Worm (Caenorhabditis elegans) whole organism, L1 larva: ENCODE data around the gene F26A1.4.

Experiments used
- C04F5.9 ChIP-seq: sonication (generic microtip); optimal IDR thresholded peaks from 2 replicates; lab custom pipeline; 2016; ENCODE audit warnings: missing genetic modification characterization, missing compliant biosample characterization
- C16A3.4 ChIP-seq: fragments of 150-350 bp; optimal IDR thresholded peaks from 2 replicates; lab custom pipeline; 2014; ENCODE audit warnings: missing biosample characterization, missing genetic modification characterization
- C34B4.2 ChIP-seq: sonication (generic microtip); optimal IDR thresholded peaks from 2 replicates; lab custom pipeline; 2017; ENCODE audit warnings: mild to moderate bottlenecking, missing genetic modification characterization, missing compliant biosample characterization
- F16B12.6 ChIP-seq: fragments of 150-350 bp; optimal IDR thresholded peaks from 2 replicates; lab custom pipeline; 2014; ENCODE audit warnings: missing biosample characterization, missing genetic modification characterization
- aha-1 ChIP-seq: fragments of 150-350 bp; optimal IDR thresholded peaks from 2 replicates; lab custom pipeline; 2014; ENCODE audit warnings: missing biosample characterization, missing genetic modification characterization
- alr-1 ChIP-seq: fragments of 200-800 bp; sonication (Bioruptor generic); optimal IDR thresholded peaks from 2 replicates; lab custom pipeline; 2018; ENCODE audit warnings: borderline replicate concordance, mild to moderate bottlenecking, missing genetic modification characterization, missing compliant biosample characterization
- aly-2 ChIP-seq: fragments of 150-350 bp; optimal IDR thresholded peaks from 2 replicates; lab custom pipeline; 2014; ENCODE audit warnings: missing biosample characterization, missing genetic modification characterization
- ama-1 ChIP-seq: fragments of 150-350 bp; optimal IDR thresholded peaks from 2 replicates; lab custom pipeline; 2014
- ceh-90 ChIP-seq: sonication (generic microtip); optimal IDR thresholded peaks from 2 replicates; lab custom pipeline; 2016; ENCODE audit warnings: missing genetic modification characterization, missing compliant biosample characterization
- ces-1 ChIP-seq: fragments of 150-350 bp; optimal IDR thresholded peaks from 2 replicates; lab custom pipeline; 2014; ENCODE audit warnings: missing biosample characterization, missing genetic modification reagents, missing genetic modification characterization
- dpl-1 ChIP-seq, 3 experiments: fragments of 150-350 bp in 2 of 3; sonication (generic microtip) in 1 of 3; optimal IDR thresholded peaks; 2 replicates each; lab custom pipeline; 2014 to 2017; ENCODE audit warnings: missing biosample characterization in 3 of 3, missing genetic modification characterization in 3 of 3, missing genetic modification reagents in 3 of 3
- efl-1 ChIP-seq, 4 experiments: fragments of 150-350 bp; optimal IDR thresholded peaks in 3 of 4; peaks in 1 of 4; 1 replicate in 1 of 4; 2 replicates in 3 of 4; lab custom pipeline; 2014; ENCODE audit warnings: missing biosample characterization in 2 of 4, missing genetic modification characterization in 2 of 4, missing genetic modification reagents in 2 of 4
- egl-27 ChIP-seq, 2 experiments: fragments of 150-350 bp in 1 of 2; sonication (generic microtip); optimal IDR thresholded peaks; 3 replicates each; lab custom pipeline; 2017 to 2018; ENCODE audit warnings: missing biosample characterization in 2 of 2, missing genetic modification characterization in 2 of 2, missing genetic modification reagents in 2 of 2
- elt-2 ChIP-seq: sonication (generic microtip); optimal IDR thresholded peaks from 2 replicates; lab custom pipeline; 2016; ENCODE audit warnings: missing genetic modification characterization, mild to moderate bottlenecking, inconsistent platforms, missing compliant biosample characterization, missing genetic modification reagents
- elt-3 ChIP-seq, 6 experiments: fragments of 150-350 bp in 1 of 6; sonication (generic microtip); optimal IDR thresholded peaks; 2 replicates each; lab custom pipeline; 2017 to 2018; ENCODE audit warnings: missing biosample characterization in 6 of 6, missing genetic modification characterization in 6 of 6, inconsistent platforms in 1 of 6
- fkh-10 ChIP-seq: sonication (generic microtip); optimal IDR thresholded peaks from 2 replicates; lab custom pipeline; 2017; ENCODE audit warnings: missing biosample characterization, missing genetic modification reagents, missing genetic modification characterization
- fos-1 ChIP-seq: fragments of 150-350 bp; optimal IDR thresholded peaks from 2 replicates; lab custom pipeline; 2014; ENCODE audit warnings: missing biosample characterization, missing genetic modification characterization
- hlh-17 ChIP-seq: fragments of 200-800 bp; sonication (Bioruptor generic); optimal IDR thresholded peaks from 2 replicates; lab custom pipeline; 2018; ENCODE audit warnings: missing genetic modification characterization, mild to moderate bottlenecking, missing compliant biosample characterization, moderate library complexity, borderline replicate concordance
- jun-1 ChIP-seq: fragments of 150-350 bp; optimal IDR thresholded peaks from 2 replicates; lab custom pipeline; 2014; ENCODE audit warnings: missing biosample characterization, missing genetic modification reagents, missing genetic modification characterization
- lir-3 ChIP-seq: sonication (generic microtip); optimal IDR thresholded peaks from 2 replicates; lab custom pipeline; 2016; ENCODE audit warnings: mild to moderate bottlenecking, missing genetic modification characterization, moderate library complexity, missing compliant biosample characterization; ENCODE audit not compliant: poor library complexity
- lsy-2 ChIP-seq, 2 experiments: fragments of 150-350 bp; optimal IDR thresholded peaks; 2 replicates each; lab custom pipeline; 2014; ENCODE audit warnings: missing biosample characterization in 2 of 2, missing genetic modification characterization in 2 of 2
- mab-9 ChIP-seq: fragments of 200-800 bp; sonication (Bioruptor generic); IDR thresholded peaks from 2 replicates; pipeline ENCODE4 v1.3.6; 2022; ENCODE audit warnings: missing genetic modification reagents, missing genetic modification characterization, missing compliant biosample characterization
- mdl-1 ChIP-seq, 2 experiments: fragments of 150-350 bp; optimal IDR thresholded peaks; 2 replicates each; lab custom pipeline; 2014 to 2017; ENCODE audit warnings: missing biosample characterization in 2 of 2, missing genetic modification characterization in 2 of 2, inconsistent platforms in 1 of 2
- mep-1 ChIP-seq: fragments of 150-350 bp; optimal IDR thresholded peaks from 2 replicates; lab custom pipeline; 2014; ENCODE audit warnings: missing biosample characterization, missing genetic modification characterization
- nhr-11 ChIP-seq: fragments of 150-350 bp; optimal IDR thresholded peaks from 2 replicates; lab custom pipeline; 2014; ENCODE audit warnings: missing biosample characterization, missing genetic modification characterization
- nhr-12 ChIP-seq: sonication (generic microtip); optimal IDR thresholded peaks from 2 replicates; lab custom pipeline; 2017; ENCODE audit warnings: missing biosample characterization, missing genetic modification characterization
- nhr-28 ChIP-seq: fragments of 150-350 bp; optimal IDR thresholded peaks from 2 replicates; lab custom pipeline; 2014; ENCODE audit warnings: missing biosample characterization, missing genetic modification characterization
- nhr-47 ChIP-seq: sonication (generic microtip); optimal IDR thresholded peaks from 2 replicates; lab custom pipeline; 2016; ENCODE audit warnings: mild to moderate bottlenecking, missing genetic modification characterization, moderate library complexity, missing compliant biosample characterization
- nhr-84 ChIP-seq: sonication (generic microtip); optimal IDR thresholded peaks from 2 replicates; lab custom pipeline; 2017; ENCODE audit warnings: missing biosample characterization, missing genetic modification characterization
- pag-3 ChIP-seq: sonication (generic microtip); optimal IDR thresholded peaks from 2 replicates; lab custom pipeline; 2017; ENCODE audit warnings: missing genetic modification characterization, mild to moderate bottlenecking, missing compliant biosample characterization, antibody characterized with exemption, borderline replicate concordance; ENCODE audit not compliant: insufficient read depth
- pax-3 ChIP-seq: fragments of 200-800 bp; sonication (Bioruptor generic); optimal IDR thresholded peaks from 2 replicates; lab custom pipeline; 2018; ENCODE audit warnings: mild to moderate bottlenecking, missing genetic modification characterization, moderate library complexity, missing compliant biosample characterization
- pqm-1 ChIP-seq: sonication (generic microtip); optimal IDR thresholded peaks from 3 replicates; lab custom pipeline; 2017; ENCODE audit warnings: missing biosample characterization, missing genetic modification characterization
- skn-1 ChIP-seq: fragments of 150-350 bp; optimal IDR thresholded peaks from 2 replicates; lab custom pipeline; 2014; ENCODE audit warnings: missing biosample characterization, missing genetic modification characterization
- snpc-4 ChIP-seq: fragments of 150-350 bp; optimal IDR thresholded peaks from 2 replicates; lab custom pipeline; 2014; ENCODE audit warnings: missing biosample characterization, missing genetic modification characterization
- snu-23 ChIP-seq: sonication (generic microtip); optimal IDR thresholded peaks from 2 replicates; lab custom pipeline; 2016; ENCODE audit warnings: missing genetic modification characterization, missing compliant biosample characterization
- sptf-1 ChIP-seq: fragments of 150-350 bp; optimal IDR thresholded peaks from 2 replicates; lab custom pipeline; 2014; ENCODE audit warnings: missing biosample characterization, missing genetic modification characterization
- tbx-2 ChIP-seq: sonication (generic microtip); optimal IDR thresholded peaks from 2 replicates; lab custom pipeline; 2016; ENCODE audit warnings: missing genetic modification characterization, missing compliant biosample characterization
- tlp-1 ChIP-seq: fragments of 150-350 bp; optimal IDR thresholded peaks from 2 replicates; lab custom pipeline; 2014; ENCODE audit warnings: missing biosample characterization, missing genetic modification characterization
- unc-130 ChIP-seq: fragments of 150-350 bp; optimal IDR thresholded peaks from 2 replicates; lab custom pipeline; 2017; ENCODE audit warnings: missing biosample characterization, missing genetic modification characterization, inconsistent platforms
- unc-86 ChIP-seq: sonication (generic microtip); optimal IDR thresholded peaks from 2 replicates; lab custom pipeline; 2016; ENCODE audit warnings: missing genetic modification characterization, missing compliant biosample characterization
- unc-98 ChIP-seq: fragments of 200-800 bp; sonication (Bioruptor generic); IDR thresholded peaks from 2 replicates; pipeline ENCODE4 v1.3.6; 2022; ENCODE audit warnings: missing genetic modification characterization, missing compliant biosample characterization
- zag-1 ChIP-seq: fragments of 150-350 bp; optimal IDR thresholded peaks from 2 replicates; lab custom pipeline; 2014; ENCODE audit warnings: missing biosample characterization, missing genetic modification characterization
- zip-4 ChIP-seq: fragments of 200-800 bp; sonication (Bioruptor generic); optimal IDR thresholded peaks from 2 replicates; lab custom pipeline; 2018; ENCODE audit warnings: mild to moderate bottlenecking, missing genetic modification characterization, moderate library complexity, missing compliant biosample characterization

F26A1.4 gene

ce11 chrIII:4796039-4796438 is 21.3 kb upstream of the F26A1.4 start (continued):
- TF ChIP-seq skn-1 (tag; lab: Kevin White, UChicago) (peak; percentile 27), ama-1 (lab: Kevin White, UChicago) (no peak), nhr-12 (tag; lab: Kevin White, UChicago) (no peak), aly-2 (tag; lab: Kevin White, UChicago) (peak; percentile 8), alr-1 (no peak), nhr-84 (tag; lab: Kevin White, UChicago) (no peak), dpl-1 (GFP tag; optimal IDR thresholded peaks at IDR 0.05; lab: Kevin White, UChicago) (peak; percentile 52 to 67 (median 61)), mdl-1 (tag; optimal IDR thresholded peaks at IDR 0.05; lab: Kevin White, UChicago) (peak; percentile 4 to 69), nhr-11 (no peak), sptf-1 (no peak), nhr-28 (tag; lab: Kevin White, UChicago) (no peak), unc-130 (no peak), zag-1 (tag; lab: Kevin White, UChicago) (no peak), nhr-47 (peak; percentile 54), mep-1 (tag; lab: Kevin White, UChicago) (peak; percentile 85), snpc-4 (tag; lab: Kevin White, UChicago) (peak; percentile 58), ceh-90 (tag; lab: Kevin White, UChicago) (no peak), elt-2 (no peak), efl-1 (optimal IDR thresholded peaks at IDR 0.05; lab: Kevin White, UChicago) (peak; percentile 78 to 80), efl-1 (GFP tag; optimal IDR thresholded peaks at IDR 0.05 in 1 of 2; lab: Kevin White, UChicago) (peak; percentile 60 to 96), egl-27 (tag; optimal IDR thresholded peaks at IDR 0.05; lab: Kevin White, UChicago) (no peak), hlh-17 (GFP tag; lab: Kevin White, UChicago) (no peak), fkh-10 (GFP tag; lab: Kevin White, UChicago) (no peak), unc-86 (tag; lab: Kevin White, UChicago) (no peak), F16B12.6 (tag; lab: Kevin White, UChicago) (peak; percentile 57), unc-98 (GFP tag; lab: Robert Waterston, UW) (no peak), lir-3 (tag; lab: Kevin White, UChicago) (peak; percentile 22), pax-3 (tag; lab: Kevin White, UChicago) (no peak), ces-1 (no peak), fos-1 (tag; lab: Kevin White, UChicago) (peak; percentile 99), zip-4 (GFP tag; lab: Kevin White, UChicago) (no peak), mab-9 (no peak), tlp-1 (no peak), tbx-2 (tag; lab: Kevin White, UChicago) (peak; percentile 56), pag-3 (no peak), aha-1 (tag; lab: Kevin White, UChicago) (no peak), C16A3.4 (tag; lab: Kevin White, UChicago) (peak; percentile 62), jun-1 (tag; lab: Kevin White, UChicago) (peak; percentile 96), pqm-1 (tag; lab: Kevin White, UChicago) (no peak), C04F5.9 (tag; lab: Kevin White, UChicago) (peak; percentile 15), lsy-2 (tag; optimal IDR thresholded peaks at IDR 0.05; lab: Kevin White, UChicago) (peak; percentile 45 to 80)

DNA sequence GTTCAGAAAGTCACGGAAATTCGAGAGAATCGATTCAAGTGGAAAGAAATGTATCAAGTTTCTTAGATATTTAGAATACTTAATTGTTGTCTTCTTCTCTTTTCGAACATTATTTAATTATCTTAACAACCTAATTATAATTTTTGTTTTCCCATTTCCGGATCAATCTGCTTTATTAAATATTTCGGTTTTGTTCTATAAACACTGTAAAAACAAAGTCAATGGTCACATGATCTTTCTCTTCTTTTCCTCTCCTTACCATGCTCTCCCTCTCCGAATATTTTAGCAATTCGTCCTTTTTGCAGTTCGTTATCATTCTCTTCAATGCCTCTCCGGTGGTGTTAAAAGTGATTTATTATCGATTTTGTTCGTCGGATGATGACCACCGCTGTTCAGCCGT is 20.8 kb upstream of the F26A1.4 start, which contains the start of gene tag-325:
Gene tag-325 (plus strand): TSS at position 301 of the 400 bp plus-strand sequence.
- no peak for TF ChIP-seq snu-23
- TF ChIP-seq jun-1 (tag; lab: Kevin White, UChicago): no peak
- no peak for TF ChIP-seq C34B4.2 (tag; lab: Kevin White, UChicago)
- TF ChIP-seq efl-1 (optimal IDR thresholded peaks at IDR 0.05; lab: Kevin White, UChicago): no peak
- peak in 1 of 2 experiments; percentile 58 for TF ChIP-seq efl-1 (GFP tag; optimal IDR thresholded peaks at IDR 0.05 in 1 of 2; lab: Kevin White, UChicago)
- TF ChIP-seq elt-3 (tag; optimal IDR thresholded peaks at IDR 0.05; lab: Kevin White, UChicago): peak in 1 of 6 experiments; percentile 49
- TF ChIP-seq, all 84 proteins: peak for 2
